Fruit fly (Drosophila melanogaster): ENCODE results near the gene CG4069.

The CG4069 gene

dm6 chr3L:12529431-12530007 is 7.6 kb downstream of the CG4069 start (continued):
- peak; percentile 8 for TF ChIP-seq trem (tag; optimal IDR thresholded peaks at IDR 0.05)
- peak; percentile 67; the same call in 1 of the 2 replicates for TF ChIP-seq CG31441 (GFP tag; IDR thresholded peaks at IDR 0.05)
- TF ChIP-seq HLH54F (GFP tag; optimal IDR thresholded peaks at IDR 0.05) = no peak
- no peak for TF ChIP-seq Fer2 (tag; optimal IDR thresholded peaks at IDR 0.05)
- TF ChIP-seq Nf-YB (GFP tag; optimal IDR thresholded peaks at IDR 0.05) = peak; percentile 12
- no peak for TF ChIP-seq CG18764 (GFP tag; optimal IDR thresholded peaks at IDR 0.05)
- no peak for TF ChIP-seq vfl (GFP tag; optimal IDR thresholded peaks at IDR 0.05)
- peak; percentile 22; the same call in 1 of the 2 replicates for TF ChIP-seq CG32532 (GFP tag; IDR thresholded peaks at IDR 0.05)
- TF ChIP-seq stc (GFP tag; IDR thresholded peaks at IDR 0.05) = 0 out of 2 replicates have a peak, but pooled peaks have one; percentile 50
- peak; percentile 58 for TF ChIP-seq CG17829 (tag; optimal IDR thresholded peaks at IDR 0.05)
- peak; percentile 29 for TF ChIP-seq salm (tag; optimal IDR thresholded peaks at IDR 0.05)
- TF ChIP-seq CG30403 (GFP tag; optimal IDR thresholded peaks at IDR 0.05) = peak; percentile 47
- peak; percentile 48; the same call in 2 of the 3 replicates for TF ChIP-seq ase (GFP tag; IDR thresholded peaks at IDR 0.05)
- TF ChIP-seq grau (tag; optimal IDR thresholded peaks at IDR 0.05) = peak; percentile 45
- TF ChIP-seq ssp (GFP tag; IDR thresholded peaks at IDR 0.05) = no peak
- no peak for TF ChIP-seq CG4328 (GFP tag; optimal IDR thresholded peaks at IDR 0.05)
- TF ChIP-seq CG6175 (GFP tag; IDR thresholded peaks at IDR 0.05) = peak; percentile 14; the same call in 1 of the 3 replicates
- TF ChIP-seq sna (GFP tag; IDR thresholded peaks at IDR 0.05; ENCODE audit: partially characterized antibody) = no peak
- no peak for TF ChIP-seq CG13287 (GFP tag; IDR thresholded peaks at IDR 0.05; ENCODE audit: partially characterized antibody)
- no peak for TF ChIP-seq hkb (optimal IDR thresholded peaks at IDR 0.05)
- TF ChIP-seq hkb (GFP tag; IDR thresholded peaks at IDR 0.05) = peak; percentile 80
- no peak for TF ChIP-seq Ravus (GFP tag; IDR thresholded peaks at IDR 0.05)
- TF ChIP-seq cwo (GFP tag; optimal IDR thresholded peaks at IDR 0.05) = no peak
- no peak; the same call in 1 of the 2 replicates for TF ChIP-seq GATAe (GFP tag; conservative IDR thresholded peaks at IDR 0.05)
- no peak for TF ChIP-seq insv (GFP tag; optimal IDR thresholded peaks at IDR 0.05)
- peak; percentile 39 for TF ChIP-seq Side (GFP tag; optimal IDR thresholded peaks at IDR 0.05)
- TF ChIP-seq maf-S (GFP tag; optimal IDR thresholded peaks at IDR 0.05) = no peak
- TF ChIP-seq ab (GFP tag; optimal IDR thresholded peaks at IDR 0.05) = no peak
- TF ChIP-seq zf30C (GFP tag; optimal IDR thresholded peaks at IDR 0.05) = no peak
- peak; percentile 39; the same call in 1 of the 3 replicates for TF ChIP-seq row (GFP tag; IDR thresholded peaks at IDR 0.05)
- no peak for TF ChIP-seq Lhr (GFP tag; optimal IDR thresholded peaks at IDR 0.05)
- TF ChIP-seq disco-r (GFP tag; optimal IDR thresholded peaks at IDR 0.05) = no peak
- no peak for TF ChIP-seq Opbp (GFP tag; IDR thresholded peaks at IDR 0.05; ENCODE audit: partially characterized antibody)
- no peak for TF ChIP-seq bab2 (GFP tag; optimal IDR thresholded peaks at IDR 0.05)
- TF ChIP-seq CG8944 (GFP tag; optimal IDR thresholded peaks at IDR 0.05) = peak; percentile 53
- TF ChIP-seq Kr (GFP tag; optimal IDR thresholded peaks at IDR 0.05) = no peak
- no peak for TF ChIP-seq CG13624 (GFP tag; optimal IDR thresholded peaks at IDR 0.05)
- TF ChIP-seq ems (GFP tag; optimal IDR thresholded peaks at IDR 0.05) = no peak
- TF ChIP-seq CG12155 (GFP tag; optimal IDR thresholded peaks at IDR 0.05) = no peak
- TF ChIP-seq caup (GFP tag; optimal IDR thresholded peaks at IDR 0.05; ENCODE audit: severe bottlenecking) = peak; percentile 19
- TF ChIP-seq CG15269 (tag; optimal IDR thresholded peaks at IDR 0.05) = peak; percentile 46
- peak; percentile 16 for TF ChIP-seq Dip3 (GFP tag; optimal IDR thresholded peaks at IDR 0.05)
- peak; percentile 40 for TF ChIP-seq Meics (GFP tag; optimal IDR thresholded peaks at IDR 0.05)
- no peak for TF ChIP-seq Dip2 (GFP tag; IDR thresholded peaks at IDR 0.05)
- no peak for TF ChIP-seq knrl (GFP tag; IDR thresholded peaks at IDR 0.05; ENCODE audit: partially characterized antibody)
- no peak for TF ChIP-seq kah (GFP tag; optimal IDR thresholded peaks at IDR 0.05)
- TF ChIP-seq CG3407 (GFP tag; optimal IDR thresholded peaks at IDR 0.05) = peak; percentile 23
- no peak for TF ChIP-seq C15 (GFP tag; IDR thresholded peaks at IDR 0.05)
- peak; percentile 5 for TF ChIP-seq sens (GFP tag)
- TF ChIP-seq dmrt99B (tag; optimal IDR thresholded peaks at IDR 0.05) = peak; percentile 67
- no peak for TF ChIP-seq unc-4 (GFP tag; IDR thresholded peaks at IDR 0.05; ENCODE audit: partially characterized antibody)
